Worm (Caenorhabditis elegans): ENCODE results near the gene pal-1.

Gene pal-1

DNA sequence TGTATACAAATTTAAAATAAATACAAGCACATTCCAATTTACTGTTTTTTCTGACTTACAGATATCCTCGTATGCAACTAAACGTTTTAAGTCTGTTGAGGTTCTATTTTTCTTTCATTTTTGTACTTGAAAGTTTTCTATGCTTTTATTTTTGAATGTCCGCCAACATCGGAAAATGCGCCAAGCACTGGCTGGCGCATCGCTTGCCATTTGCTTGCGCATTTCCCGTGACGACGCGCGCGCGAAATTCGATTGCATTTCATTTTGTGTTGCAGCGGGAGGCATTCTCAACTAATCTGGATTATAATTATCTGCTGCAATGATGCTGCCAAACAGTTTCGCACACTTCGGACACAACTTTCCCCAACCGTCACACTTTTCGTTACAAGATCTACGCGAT is 52.4 kb downstream of the pal-1 start, which contains the start of gene fbxl-2 (continued):
- TF ChIP-seq pha-4 (tag; optimal IDR thresholded peaks at IDR 0.05) (peak; percentile 98), elt-3 (tag; optimal IDR thresholded peaks at IDR 0.05) (peak in 2 of 3 experiments; percentile 60 to 70), mdl-1 (tag; optimal IDR thresholded peaks at IDR 0.05) (no peak)
